Worm (Caenorhabditis elegans) whole organism, early embryonic: Measurements from ENCODE around the gene Y26E6A.3.

ENCODE experiments used
- B0310.2 ChIP-seq: sonication (generic microtip); optimal IDR thresholded peaks from 2 replicates; lab custom pipeline; 2016; ENCODE audit warnings: mild to moderate bottlenecking, missing genetic modification characterization, missing compliant biosample characterization
- F13C5.2 ChIP-seq: sonication (generic microtip); optimal IDR thresholded peaks from 2 replicates; lab custom pipeline; 2017; ENCODE audit warnings: mild to moderate bottlenecking, missing genetic modification characterization, inconsistent platforms, missing compliant biosample characterization
- aly-1 ChIP-seq: sonication (generic microtip); optimal IDR thresholded peaks from 2 replicates; lab custom pipeline; 2016; ENCODE audit warnings: missing genetic modification characterization, missing compliant biosample characterization
- ama-1 ChIP-seq: fragments of 150-350 bp; optimal IDR thresholded peaks from 2 replicates; lab custom pipeline; 2014
- ceh-13 ChIP-seq: fragments of 200-800 bp; sonication (Bioruptor generic); optimal IDR thresholded peaks from 2 replicates; lab custom pipeline; 2018; ENCODE audit warnings: mild to moderate bottlenecking, missing genetic modification characterization, missing compliant biosample characterization
- ceh-36 ChIP-seq: sonication (generic microtip); optimal IDR thresholded peaks from 2 replicates; lab custom pipeline; 2016; ENCODE audit warnings: missing genetic modification characterization, inconsistent platforms, missing compliant biosample characterization
- ets-7 ChIP-seq: sonication (generic microtip); optimal IDR thresholded peaks from 2 replicates; lab custom pipeline; 2016; ENCODE audit warnings: missing genotype, missing genetic modification characterization, missing compliant biosample characterization
- flt-1 ChIP-seq: fragments of 200-800 bp; sonication (Bioruptor generic); IDR thresholded peaks from 2 replicates; pipeline ENCODE4 v1.3.6; 2022; ENCODE audit warnings: missing genetic modification characterization, missing compliant biosample characterization
- hmbx-1 ChIP-seq: sonication (generic microtip); optimal IDR thresholded peaks from 2 replicates; lab custom pipeline; 2016; ENCODE audit warnings: mild to moderate bottlenecking, missing genetic modification characterization, missing compliant biosample characterization
- hmg-4 ChIP-seq: fragments of 200-800 bp; sonication (Bioruptor generic); optimal IDR thresholded peaks from 2 replicates; lab custom pipeline; 2018; ENCODE audit warnings: mild to moderate bottlenecking, missing genetic modification characterization, missing compliant biosample characterization
- hnd-1 ChIP-seq: sonication (generic microtip); optimal IDR thresholded peaks from 2 replicates; lab custom pipeline; 2016; ENCODE audit warnings: missing genetic modification characterization, missing compliant biosample characterization
- pes-1 ChIP-seq: fragments of 200-800 bp; sonication (Bioruptor generic); IDR thresholded peaks from 2 replicates; pipeline ENCODE4 v1.3.6; 2022; ENCODE audit warnings: missing genetic modification reagents, missing genetic modification characterization, missing compliant biosample characterization
- scrt-1 ChIP-seq: fragments of 200-800 bp; sonication (Bioruptor generic); IDR thresholded peaks from 2 replicates; pipeline ENCODE4 v1.3.6; 2022; ENCODE audit warnings: missing genetic modification characterization, missing compliant biosample characterization
- sea-1 ChIP-seq: fragments of 200-800 bp; sonication (Bioruptor generic); conservative IDR thresholded peaks from 2 replicates; pipeline ENCODE4 v1.3.6; 2022; ENCODE audit warnings: missing genetic modification characterization, missing compliant biosample characterization
- tbx-11 ChIP-seq: fragments of 200-800 bp; sonication (Bioruptor generic); IDR thresholded peaks from 2 replicates; pipeline ENCODE4 v1.3.6; 2022; ENCODE audit warnings: missing genetic modification characterization, missing compliant biosample characterization
- tbx-37 ChIP-seq: fragments of 200-800 bp; sonication (Bioruptor generic); conservative IDR thresholded peaks from 2 replicates; pipeline ENCODE4 v1.3.6; 2022; ENCODE audit warnings: missing genetic modification reagents, missing genetic modification characterization, missing compliant biosample characterization
- tra-4 ChIP-seq: sonication (generic microtip); optimal IDR thresholded peaks from 2 replicates; lab custom pipeline; 2017; ENCODE audit warnings: missing genetic modification characterization, missing compliant biosample characterization

Gene Y26E6A.3

DNA sequence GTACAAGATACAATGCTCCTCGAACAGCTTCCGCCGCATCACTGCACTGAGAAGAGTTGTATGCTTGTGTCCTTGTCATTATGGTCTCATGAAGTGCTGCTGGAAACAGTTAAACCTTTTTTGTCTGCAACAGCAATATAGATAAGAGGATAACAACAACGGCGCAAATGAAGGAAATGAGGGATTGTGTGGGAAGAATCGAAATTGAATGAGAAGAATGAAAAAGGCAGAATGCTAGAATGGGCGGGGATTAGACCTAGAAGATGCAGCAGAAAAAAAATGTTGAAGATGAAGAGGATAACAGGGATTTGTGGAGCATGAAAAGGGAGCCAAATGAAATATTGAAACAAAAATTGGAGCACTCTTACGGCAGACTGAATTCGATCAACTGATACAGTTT is 16.5 kb downstream of the Y26E6A.3 start, which contains the start of gene sra-37:
Gene sra-37, minus strand, starts transcription at position 101 of the 400 bp plus-strand sequence.
- TF ChIP-seq ceh-36 (no peak), ceh-13 (GFP tag; lab: Kevin White, UChicago) (no peak), pes-1 (no peak), tbx-37 (GFP tag; lab: Robert Waterston, UW) (no peak), tra-4 (tag; lab: Kevin White, UChicago) (no peak), scrt-1 (GFP tag; lab: Robert Waterston, UW) (no peak), hnd-1 (tag; lab: Kevin White, UChicago) (no peak), sea-1 (GFP tag; lab: Robert Waterston, UW) (no peak), ets-7 (tag; lab: Kevin White, UChicago) (no peak)

DNA sequence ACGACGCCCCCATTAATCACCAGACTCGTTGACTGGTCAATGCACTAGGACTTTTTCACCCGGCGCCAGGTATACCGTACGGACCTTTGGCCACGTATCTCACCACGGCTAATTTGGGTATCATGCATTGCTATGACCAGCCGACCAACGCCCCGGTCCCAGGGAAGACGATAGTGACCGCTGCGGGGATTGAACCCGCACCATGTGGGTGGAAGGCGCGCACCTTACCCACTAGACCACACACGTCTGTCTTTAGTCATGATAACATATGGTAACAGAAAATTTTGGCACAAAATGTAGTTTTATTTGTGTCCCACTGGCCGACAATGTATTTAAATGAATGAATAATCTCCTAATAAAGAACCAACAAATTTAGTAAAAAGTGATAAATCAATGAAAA is 23.6 kb downstream of the Y26E6A.3 start:
- TF ChIP-seq ceh-36 (no peak), sea-1 (GFP tag; lab: Robert Waterston, UW) (peak; percentile 42; the same call in 1 of the 2 replicates)

DNA sequence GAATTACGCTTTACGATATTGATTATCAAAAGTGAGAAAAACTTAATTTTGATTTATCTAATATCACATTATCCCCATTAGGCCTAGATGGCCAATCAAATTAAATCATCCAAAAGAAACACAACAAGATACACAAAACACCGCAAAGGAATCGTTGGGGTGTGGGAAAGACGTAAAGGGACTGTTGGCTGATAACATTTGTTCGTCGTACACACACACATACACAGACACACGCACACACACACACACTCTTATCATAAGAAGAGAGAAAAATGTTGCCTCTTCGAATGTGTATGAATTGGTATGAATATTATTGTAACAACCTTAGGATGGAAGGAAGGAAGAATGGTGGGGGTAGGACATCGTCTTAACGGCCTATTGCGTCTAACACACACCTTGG is 24.6 kb downstream of the Y26E6A.3 start:
- TF ChIP-seq hmg-4 (no peak), pes-1 (no peak), B0310.2 (tag; lab: Kevin White, UChicago) (no peak), tbx-37 (GFP tag; lab: Robert Waterston, UW) (no peak)

DNA sequence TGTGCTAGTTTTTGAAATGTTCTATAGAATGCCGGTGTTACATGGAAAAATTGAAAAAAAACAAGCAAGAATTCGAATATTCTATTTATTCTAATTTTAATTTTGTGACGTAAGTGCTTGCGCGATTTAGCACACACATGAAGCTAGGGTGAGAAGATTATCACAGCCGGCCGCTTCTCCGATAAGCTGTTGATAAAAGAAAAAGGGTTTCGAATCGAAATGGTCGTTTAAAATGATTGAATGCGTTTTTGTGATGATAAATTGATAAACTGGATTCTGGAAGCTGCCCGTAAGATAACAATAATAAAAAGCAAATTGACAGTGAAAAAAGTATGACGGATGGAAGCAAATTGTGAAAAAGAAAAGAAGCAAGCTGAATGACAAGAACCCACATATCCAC is 25.6 kb downstream of the Y26E6A.3 start:
- TF ChIP-seq hmbx-1 (tag; lab: Kevin White, UChicago) (no peak), tra-4 (tag; lab: Kevin White, UChicago) (no peak), ceh-13 (GFP tag; lab: Kevin White, UChicago) (no peak), hnd-1 (tag; lab: Kevin White, UChicago) (no peak), B0310.2 (tag; lab: Kevin White, UChicago) (no peak), sea-1 (GFP tag; lab: Robert Waterston, UW) (no peak), scrt-1 (GFP tag; lab: Robert Waterston, UW) (no peak), tbx-11 (no peak), F13C5.2 (tag; lab: Kevin White, UChicago) (no peak), aly-1 (tag; lab: Kevin White, UChicago) (no peak), ceh-36 (no peak), ets-7 (tag; lab: Kevin White, UChicago) (no peak)

DNA sequence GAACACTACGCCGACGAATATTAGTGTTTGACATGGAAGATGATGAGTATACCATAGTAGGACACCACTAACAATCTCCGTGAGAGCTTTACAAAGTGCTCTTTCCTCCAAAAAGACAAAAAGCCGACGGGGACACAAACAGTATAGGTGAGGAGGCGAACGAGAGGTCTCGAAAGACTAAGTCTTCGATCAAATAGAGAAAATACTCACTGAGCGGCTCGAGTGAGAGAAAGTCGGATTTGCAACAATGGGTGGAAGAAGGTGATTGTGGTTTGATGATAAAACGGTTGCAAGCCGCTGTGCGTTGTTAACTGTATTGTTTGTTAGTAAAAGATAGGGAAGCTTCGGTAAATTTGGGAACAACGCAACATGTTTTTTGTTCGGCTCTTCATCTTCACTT is 27.1 kb downstream of the Y26E6A.3 start, which contains the start of gene hlb-1:
Gene hlb-1, minus strand, starts transcription at position 101 of the 400 bp plus-strand sequence.
- TF ChIP-seq F13C5.2 (tag; lab: Kevin White, UChicago) (no peak), hmg-4 (no peak), aly-1 (tag; lab: Kevin White, UChicago) (no peak), tbx-37 (GFP tag; lab: Robert Waterston, UW) (no peak), pes-1 (no peak)

DNA sequence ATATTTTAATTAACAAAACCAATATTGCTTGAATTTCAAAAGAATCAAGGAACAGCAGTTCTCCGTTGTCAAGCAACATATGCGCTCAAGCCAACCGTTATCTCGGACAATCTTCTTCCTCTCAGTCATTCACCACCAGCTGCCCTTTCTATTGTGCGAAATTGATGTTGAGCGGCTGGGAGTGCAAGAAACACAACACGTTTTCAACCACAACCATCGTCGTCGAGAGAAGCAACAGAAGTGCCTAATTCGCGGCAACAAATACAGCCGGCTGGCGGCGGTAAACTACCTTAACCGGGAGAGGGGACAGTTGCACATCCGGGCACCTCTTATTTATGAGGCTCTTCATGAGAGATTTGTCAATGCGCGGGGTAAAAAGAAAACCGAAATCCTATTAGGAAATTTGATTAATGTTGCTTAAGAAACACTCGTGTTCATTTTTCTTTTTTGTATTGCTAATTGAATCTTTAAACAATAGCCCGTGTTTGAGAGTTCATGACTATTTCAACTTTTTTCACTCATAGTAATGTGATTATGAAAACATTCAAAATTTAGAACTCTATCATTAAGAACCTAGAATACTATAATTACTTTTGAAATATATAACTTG is 27.9 kb downstream of the Y26E6A.3 start:
- peak; percentile 62 for TF ChIP-seq hmg-4
- TF ChIP-seq tbx-11: no peak
- no peak for TF ChIP-seq hmbx-1 (tag; lab: Kevin White, UChicago)

DNA sequence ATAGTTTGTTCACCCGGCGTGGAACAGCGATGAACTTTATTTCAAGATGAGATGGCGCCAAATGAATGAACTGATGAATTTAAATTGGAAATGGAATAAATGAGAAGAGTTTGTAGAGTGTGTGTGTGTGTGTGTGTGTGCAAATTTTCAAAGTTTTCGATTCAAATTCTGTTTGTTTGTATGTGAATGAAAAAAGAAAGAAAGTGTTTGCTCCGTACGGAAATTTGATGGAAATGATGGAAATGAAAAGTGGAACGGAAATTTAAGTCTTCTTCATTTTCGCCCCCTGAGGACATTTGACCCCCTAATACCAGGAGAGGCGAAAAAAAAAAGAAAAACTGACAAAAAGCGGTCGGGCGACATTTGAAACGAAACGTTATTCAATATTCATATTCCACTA is 31.7 kb downstream of the Y26E6A.3 start:
- TF ChIP-seq ceh-36: no peak
- TF ChIP-seq tbx-11: no peak
- TF ChIP-seq hmbx-1 (tag; lab: Kevin White, UChicago): no peak
- no peak for TF ChIP-seq ets-7 (tag; lab: Kevin White, UChicago)
- no peak for TF ChIP-seq aly-1 (tag; lab: Kevin White, UChicago)
- no peak for TF ChIP-seq ama-1 (lab: Kevin White, UChicago)
- TF ChIP-seq ceh-13 (GFP tag; lab: Kevin White, UChicago): no peak
- TF ChIP-seq hnd-1 (tag; lab: Kevin White, UChicago): no peak
- TF ChIP-seq flt-1 (GFP tag; lab: Robert Waterston, UW): no peak
- TF ChIP-seq B0310.2 (tag; lab: Kevin White, UChicago): no peak
- no peak for TF ChIP-seq tbx-37 (GFP tag; lab: Robert Waterston, UW)
- no peak for TF ChIP-seq F13C5.2 (tag; lab: Kevin White, UChicago)

DNA sequence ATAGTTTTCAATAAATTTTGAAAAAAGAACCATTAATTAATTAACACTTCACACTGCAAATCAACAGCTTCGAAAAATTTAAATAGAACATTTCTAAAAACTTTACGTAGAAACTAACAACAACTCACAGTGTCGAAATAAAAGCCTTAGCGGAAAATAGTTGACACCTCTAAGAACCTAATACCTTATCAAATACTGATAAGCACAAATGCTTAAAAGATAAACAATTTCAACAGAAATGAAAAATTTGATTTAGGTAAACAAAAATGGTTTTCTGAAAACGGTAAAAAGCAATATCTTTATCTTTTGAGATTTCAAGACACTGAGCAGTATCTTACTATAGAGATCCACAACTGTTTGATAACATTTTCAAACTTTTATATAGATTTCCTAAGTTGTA is 32.9 kb downstream of the Y26E6A.3 start:
- no peak for TF ChIP-seq flt-1 (GFP tag; lab: Robert Waterston, UW)
- TF ChIP-seq hmg-4: no peak
- no peak for TF ChIP-seq aly-1 (tag; lab: Kevin White, UChicago)
- no peak for TF ChIP-seq ama-1 (lab: Kevin White, UChicago)
- TF ChIP-seq B0310.2 (tag; lab: Kevin White, UChicago): no peak
- TF ChIP-seq tbx-37 (GFP tag; lab: Robert Waterston, UW): no peak
- TF ChIP-seq ceh-36: no peak
- no peak for TF ChIP-seq sea-1 (GFP tag; lab: Robert Waterston, UW)
- TF ChIP-seq hmbx-1 (tag; lab: Kevin White, UChicago): no peak
- TF ChIP-seq ceh-13 (GFP tag; lab: Kevin White, UChicago): no peak
- no peak for TF ChIP-seq ets-7 (tag; lab: Kevin White, UChicago)

DNA sequence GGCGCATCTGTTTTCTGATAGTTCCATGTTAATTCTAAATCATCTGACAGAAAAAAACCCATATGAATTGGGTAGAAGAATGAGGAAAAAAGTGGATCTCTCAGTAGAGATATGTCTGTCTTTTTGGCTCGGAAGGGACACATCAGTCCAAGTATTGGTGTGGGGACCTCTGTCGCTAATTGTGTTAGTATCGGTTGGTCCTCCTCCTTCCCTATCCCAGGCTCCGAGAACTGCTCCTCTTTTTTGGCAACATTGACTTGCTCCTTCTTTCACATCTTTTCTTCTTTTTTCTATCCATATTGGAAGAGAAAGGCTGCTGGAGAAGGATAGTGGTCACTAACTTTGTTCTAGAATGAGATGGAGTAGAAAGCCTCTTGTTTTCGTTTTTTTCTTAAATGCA is 33.8 kb downstream of the Y26E6A.3 start:
- TF ChIP-seq ama-1 (lab: Kevin White, UChicago) (no peak), tbx-11 (no peak), hmg-4 (no peak), flt-1 (GFP tag; lab: Robert Waterston, UW) (no peak), F13C5.2 (tag; lab: Kevin White, UChicago) (no peak), hmbx-1 (tag; lab: Kevin White, UChicago) (no peak), tra-4 (tag; lab: Kevin White, UChicago) (no peak), ets-7 (tag; lab: Kevin White, UChicago) (no peak), hnd-1 (tag; lab: Kevin White, UChicago) (no peak), sea-1 (GFP tag; lab: Robert Waterston, UW) (no peak), aly-1 (tag; lab: Kevin White, UChicago) (no peak), ceh-36 (no peak), tbx-37 (GFP tag; lab: Robert Waterston, UW) (no peak), scrt-1 (GFP tag; lab: Robert Waterston, UW) (no peak)
